Worm (Caenorhabditis elegans): ENCODE measurements around the gene lipl-7.

Gene lipl-7

DNA sequence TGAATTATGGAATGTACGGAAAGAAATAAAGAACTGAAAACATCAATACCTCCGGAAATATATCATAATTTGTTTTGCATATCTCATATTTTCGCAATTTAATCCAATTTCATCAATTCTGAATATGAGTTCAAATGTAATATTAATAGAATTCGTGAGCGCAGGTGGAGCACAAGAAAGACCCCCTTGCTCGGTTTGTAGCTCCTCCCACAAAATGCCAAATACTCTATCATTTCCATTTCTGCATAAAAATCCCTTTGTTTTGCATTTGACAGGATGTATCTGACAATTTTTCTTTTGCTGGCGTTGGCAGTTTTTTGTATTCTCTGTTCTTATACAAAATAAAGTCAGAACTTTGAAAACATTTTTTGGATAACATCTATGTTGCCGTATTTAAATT is 33.4 kb upstream of the lipl-7 start:
- TF ChIP-seq skn-1 (tag; optimal IDR thresholded peaks at IDR 0.05) (no peak), ama-1 (optimal IDR thresholded peaks at IDR 0.05) (no peak), nhr-25 (tag; optimal IDR thresholded peaks at IDR 0.05) (no peak), nhr-28 (tag; optimal IDR thresholded peaks at IDR 0.05) (no peak), nhr-237 (tag; optimal IDR thresholded peaks at IDR 0.05) (no peak), nhr-11 (tag; optimal IDR thresholded peaks at IDR 0.05) (no peak), tbx-2 (tag; optimal IDR thresholded peaks at IDR 0.05) (no peak), ztf-4 (tag; optimal IDR thresholded peaks at IDR 0.05) (no peak), eor-1 (tag; optimal IDR thresholded peaks at IDR 0.05) (no peak), elt-3 (tag; optimal IDR thresholded peaks at IDR 0.05) (no peak), ceh-28 (tag; optimal IDR thresholded peaks at IDR 0.05) (no peak), aly-2 (tag; optimal IDR thresholded peaks at IDR 0.05) (no peak), ceh-16 (tag; optimal IDR thresholded peaks at IDR 0.05) (no peak), pqm-1 (tag; optimal IDR thresholded peaks at IDR 0.05) (no peak), lin-15B (tag; optimal IDR thresholded peaks at IDR 0.05) (no peak), nhr-76 (tag; optimal IDR thresholded peaks at IDR 0.05) (no peak), nhr-23 (tag; optimal IDR thresholded peaks at IDR 0.05) (no peak)

DNA sequence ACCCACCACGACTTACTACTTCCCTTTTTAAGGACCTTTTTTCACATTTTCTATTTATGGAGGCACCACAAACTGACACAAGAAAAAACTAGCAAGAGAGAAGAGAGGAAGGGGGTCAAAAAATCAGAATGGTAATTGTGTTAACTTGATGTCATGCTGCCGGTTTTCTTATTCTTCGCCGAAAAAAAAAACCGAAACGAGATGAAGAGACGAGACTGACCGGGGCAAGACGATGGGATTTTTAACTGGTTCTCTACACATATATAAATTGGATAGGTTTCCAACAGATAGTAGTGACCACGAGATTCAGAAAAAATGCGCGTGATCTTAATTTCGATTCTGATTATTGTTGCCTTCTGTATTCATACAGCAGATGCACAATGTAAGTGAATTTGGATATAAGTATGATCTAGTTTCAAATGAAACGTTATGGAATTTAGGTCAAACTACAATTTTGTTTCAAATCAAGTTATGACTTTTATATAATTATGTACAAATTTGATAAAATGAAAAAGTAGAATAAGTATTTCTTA is 32.2 kb upstream of the lipl-7 start, which contains the start of gene Y43C5A.3:
Gene Y43C5A.3 (plus strand): TSS at position 256 of the 533 bp plus-strand sequence.
- no peak for TF ChIP-seq lin-39 (tag; optimal IDR thresholded peaks at IDR 0.05)
- peak; percentile 57 for TF ChIP-seq nhr-23 (tag; optimal IDR thresholded peaks at IDR 0.05)

DNA sequence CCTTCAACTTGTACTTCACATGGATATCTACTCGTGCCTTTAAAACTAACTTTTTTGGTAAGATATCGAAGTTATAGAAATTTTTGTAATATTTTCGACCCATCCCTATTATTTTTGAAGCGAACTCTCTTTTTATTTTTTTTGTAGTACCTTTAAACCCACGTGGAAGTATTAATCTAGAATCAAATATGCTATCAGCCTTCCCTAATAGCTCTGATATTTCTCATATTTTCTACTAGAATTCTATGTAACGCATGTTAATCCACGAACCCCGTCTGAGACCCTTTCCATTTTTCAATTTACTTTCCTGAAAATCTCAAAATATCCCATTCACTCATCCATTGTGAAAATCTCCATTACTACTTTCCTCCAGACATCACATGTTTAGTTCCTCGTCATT is 31.7 kb upstream of the lipl-7 start:
- TF ChIP-seq fos-1 (tag; optimal IDR thresholded peaks at IDR 0.05) (no peak), pha-4 (tag; optimal IDR thresholded peaks at IDR 0.05) (no peak), sea-2 (GFP tag; optimal IDR thresholded peaks at IDR 0.05) (no peak), nhr-11 (tag; optimal IDR thresholded peaks at IDR 0.05) (no peak), ztf-4 (tag; optimal IDR thresholded peaks at IDR 0.05) (no peak), ceh-9 (tag; optimal IDR thresholded peaks at IDR 0.05) (no peak), lin-15B (tag; optimal IDR thresholded peaks at IDR 0.05) (no peak), nhr-28 (tag; optimal IDR thresholded peaks at IDR 0.05) (no peak), unc-62 (GFP tag; optimal IDR thresholded peaks at IDR 0.05) (no peak), jun-1 (tag; optimal IDR thresholded peaks at IDR 0.05) (no peak), nhr-67 (tag; optimal IDR thresholded peaks at IDR 0.05) (no peak), unc-39 (tag; optimal IDR thresholded peaks at IDR 0.05) (no peak), ama-1 (optimal IDR thresholded peaks at IDR 0.05) (no peak)

DNA sequence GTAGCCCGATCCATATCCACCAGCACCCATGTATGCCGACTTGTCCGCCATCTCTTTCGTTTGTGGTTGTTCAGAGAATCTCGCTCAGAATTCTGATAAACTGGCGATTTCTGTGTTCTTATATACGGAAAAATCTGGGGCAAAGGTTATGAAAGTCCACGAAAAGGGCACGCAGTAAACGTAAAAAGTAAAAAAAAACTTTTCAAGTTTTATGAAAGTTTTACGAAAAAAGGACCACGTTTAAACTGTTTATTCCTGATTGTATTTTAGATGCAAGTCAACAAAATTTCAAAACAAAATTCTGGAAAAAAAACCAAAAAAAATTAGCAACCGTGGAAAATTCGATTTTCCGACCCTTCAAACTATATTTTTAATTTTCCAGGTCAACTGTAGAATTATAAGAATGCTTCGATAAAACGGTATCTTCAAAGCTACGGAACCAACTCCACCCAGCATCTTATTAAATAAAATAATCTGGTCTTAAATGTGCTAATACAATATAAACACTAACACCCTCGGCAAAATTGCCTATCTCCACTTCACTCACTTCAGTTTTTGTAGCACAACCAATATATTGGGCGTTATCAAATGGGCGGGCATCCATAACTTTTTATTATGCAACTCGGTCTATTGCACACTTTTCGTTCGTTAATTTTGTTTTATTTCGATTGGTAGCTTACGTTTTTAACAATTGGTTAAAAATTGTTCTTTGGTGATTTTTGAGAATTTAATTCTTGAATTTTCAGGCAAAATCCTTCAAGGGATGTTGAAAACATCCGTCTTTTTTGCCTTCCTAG is 27.7 kb upstream of the lipl-7 start, which contains the start of the genes nspd-7 and Y43C5A.2:
Gene nspd-7 (minus strand): TSS at position 51 of the 797 bp plus-strand sequence.
Gene Y43C5A.2 (plus strand): TSS at position 747 of the 797 bp plus-strand sequence.
- TF ChIP-seq nhr-43 (tag; optimal IDR thresholded peaks at IDR 0.05; ENCODE audit: poor library complexity, severe bottlenecking) (no peak), unc-39 (tag; optimal IDR thresholded peaks at IDR 0.05) (no peak), pha-4 (tag; optimal IDR thresholded peaks at IDR 0.05) (peak; percentile 22), nhr-12 (tag; optimal IDR thresholded peaks at IDR 0.05) (no peak), elt-2 (tag; optimal IDR thresholded peaks at IDR 0.05) (peak; percentile 69), sea-2 (GFP tag; optimal IDR thresholded peaks at IDR 0.05) (no peak), pqm-1 (tag; optimal IDR thresholded peaks at IDR 0.05) (peak; percentile 34), nfya-1 (tag; optimal IDR thresholded peaks at IDR 0.05; ENCODE audit: insufficient read depth) (no peak), nhr-23 (tag; optimal IDR thresholded peaks at IDR 0.05) (no peak), lin-15B (tag; optimal IDR thresholded peaks at IDR 0.05) (no peak)

DNA sequence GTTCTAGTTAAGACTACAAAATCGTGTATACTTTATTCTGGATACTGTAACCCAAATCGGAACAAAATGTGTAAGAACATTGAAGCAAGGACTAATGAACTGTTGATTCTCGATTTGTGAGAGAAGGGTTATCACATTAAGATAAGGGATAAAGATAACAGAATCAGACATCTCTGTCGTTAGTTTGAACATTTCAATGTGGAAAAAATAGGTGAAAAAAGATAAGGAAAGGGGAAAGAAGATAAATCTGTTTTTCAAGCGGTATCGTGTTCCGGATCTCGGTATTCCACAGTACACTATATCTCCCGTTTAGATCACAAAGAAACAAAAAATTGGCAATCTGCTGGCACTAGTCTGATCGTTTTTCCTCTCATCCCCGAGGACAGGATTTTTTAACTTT is 19.4 kb upstream of the lipl-7 start:
- TF ChIP-seq elt-1 (tag; optimal IDR thresholded peaks at IDR 0.05) = peak; percentile 92
- TF ChIP-seq mdl-1 (tag; optimal IDR thresholded peaks at IDR 0.05) = no peak
- peak; percentile 88 for TF ChIP-seq nhr-23 (tag; optimal IDR thresholded peaks at IDR 0.05)
- no peak for TF ChIP-seq nhr-76 (tag; optimal IDR thresholded peaks at IDR 0.05)
- peak; percentile 17 for TF ChIP-seq nhr-43 (tag; optimal IDR thresholded peaks at IDR 0.05; ENCODE audit: poor library complexity, severe bottlenecking)
- no peak for TF ChIP-seq pha-4 (tag; optimal IDR thresholded peaks at IDR 0.05)
- TF ChIP-seq elt-3 (tag; optimal IDR thresholded peaks at IDR 0.05) = peak in 2 of 3 experiments; percentile 79 to 95
- TF ChIP-seq pqm-1 (tag; optimal IDR thresholded peaks at IDR 0.05) = no peak
